Worm (Caenorhabditis elegans): ENCODE measurements around the gene srv-10.

The srv-10 gene

DNA sequence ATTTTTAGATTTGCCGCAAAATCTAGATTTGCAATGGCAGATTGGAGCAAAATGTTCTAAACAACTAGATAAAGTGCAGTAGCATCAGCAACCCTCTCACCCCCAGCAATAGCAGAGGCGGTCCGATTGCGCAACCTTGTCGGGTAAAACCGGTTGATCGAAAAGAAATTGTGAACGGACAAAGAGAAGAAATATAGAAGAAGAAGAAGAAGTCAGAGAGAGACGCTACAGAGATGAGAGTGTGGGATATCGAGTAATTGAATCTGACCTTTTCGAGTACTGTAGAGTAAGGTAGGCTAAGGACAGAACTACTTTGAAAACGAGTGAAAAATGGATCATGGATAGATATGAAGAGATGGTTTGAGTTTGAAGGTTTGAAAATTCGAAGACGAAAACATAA is 47.8 kb upstream of the srv-10 start:
- no peak for TF ChIP-seq ama-1 (optimal IDR thresholded peaks at IDR 0.05)
- no peak for TF ChIP-seq ceh-16 (tag; optimal IDR thresholded peaks at IDR 0.05)
- TF ChIP-seq fkh-10 (GFP tag; optimal IDR thresholded peaks at IDR 0.05), result no peak
- TF ChIP-seq zag-1 (tag; optimal IDR thresholded peaks at IDR 0.05), result no peak
- no peak for TF ChIP-seq fkh-2 (tag; optimal IDR thresholded peaks at IDR 0.05)
- no peak for TF ChIP-seq elt-2 (tag; optimal IDR thresholded peaks at IDR 0.05)
- TF ChIP-seq nhr-23 (tag; optimal IDR thresholded peaks at IDR 0.05), result peak; percentile 34
- TF ChIP-seq lin-15B (tag; optimal IDR thresholded peaks at IDR 0.05), result no peak
- TF ChIP-seq egl-27 (tag; optimal IDR thresholded peaks at IDR 0.05), result no peak
- TF ChIP-seq ZK546.5 (tag; optimal IDR thresholded peaks at IDR 0.05), result no peak
- peak; percentile 19 for TF ChIP-seq R02D3.7 (tag; optimal IDR thresholded peaks at IDR 0.05)
- TF ChIP-seq daf-12 (tag; optimal IDR thresholded peaks at IDR 0.05), result no peak
- no peak for TF ChIP-seq nhr-237 (tag; optimal IDR thresholded peaks at IDR 0.05)
- no peak for TF ChIP-seq nhr-11 (tag; optimal IDR thresholded peaks at IDR 0.05)
- no peak for TF ChIP-seq elt-3 (tag; optimal IDR thresholded peaks at IDR 0.05)
- TF ChIP-seq skn-1 (tag; optimal IDR thresholded peaks at IDR 0.05), result no peak
- TF ChIP-seq hmg-11 (tag; optimal IDR thresholded peaks at IDR 0.05), result no peak
- no peak for TF ChIP-seq jun-1 (tag; optimal IDR thresholded peaks at IDR 0.05)
- TF ChIP-seq lsy-12 (tag; optimal IDR thresholded peaks at IDR 0.05), result no peak
- peak; percentile 33 for TF ChIP-seq nhr-43 (tag; optimal IDR thresholded peaks at IDR 0.05; ENCODE audit: poor library complexity, severe bottlenecking)
- no peak for TF ChIP-seq mml-1 (tag; optimal IDR thresholded peaks at IDR 0.05)
- no peak for TF ChIP-seq ceh-9 (tag; optimal IDR thresholded peaks at IDR 0.05)
- peak; percentile 18 for TF ChIP-seq ceh-28 (tag; optimal IDR thresholded peaks at IDR 0.05)
- no peak for TF ChIP-seq mdl-1 (tag; optimal IDR thresholded peaks at IDR 0.05)
- TF ChIP-seq nhr-12 (tag; optimal IDR thresholded peaks at IDR 0.05), result no peak
- no peak for TF ChIP-seq fos-1 (tag; optimal IDR thresholded peaks at IDR 0.05)
- no peak for TF ChIP-seq ztf-4 (tag; optimal IDR thresholded peaks at IDR 0.05)
- no peak for TF ChIP-seq unc-62 (GFP tag; optimal IDR thresholded peaks at IDR 0.05)
- no peak for TF ChIP-seq snpc-4 (tag; optimal IDR thresholded peaks at IDR 0.05)
- no peak for TF ChIP-seq aly-2 (tag; optimal IDR thresholded peaks at IDR 0.05)
- TF ChIP-seq elt-1 (tag; optimal IDR thresholded peaks at IDR 0.05), result peak; percentile 27
- TF ChIP-seq lin-39 (tag; optimal IDR thresholded peaks at IDR 0.05), result no peak
- TF ChIP-seq nhr-28 (tag; optimal IDR thresholded peaks at IDR 0.05), result no peak
- no peak for TF ChIP-seq nhr-77 (tag; optimal IDR thresholded peaks at IDR 0.05)
- TF ChIP-seq eor-1 (tag; optimal IDR thresholded peaks at IDR 0.05), result no peak
- TF ChIP-seq nhr-76 (tag; optimal IDR thresholded peaks at IDR 0.05), result no peak
- no peak for TF ChIP-seq tbx-2 (tag; optimal IDR thresholded peaks at IDR 0.05)
- TF ChIP-seq sea-2 (GFP tag; optimal IDR thresholded peaks at IDR 0.05), result no peak
- TF ChIP-seq nhr-25 (tag; optimal IDR thresholded peaks at IDR 0.05), result peak; percentile 82
- no peak for TF ChIP-seq pqm-1 (tag; optimal IDR thresholded peaks at IDR 0.05)
- peak; percentile 4 for TF ChIP-seq nfya-1 (tag; optimal IDR thresholded peaks at IDR 0.05; ENCODE audit: insufficient read depth)
- TF ChIP-seq ztf-11 (tag; optimal IDR thresholded peaks at IDR 0.05), result no peak

DNA sequence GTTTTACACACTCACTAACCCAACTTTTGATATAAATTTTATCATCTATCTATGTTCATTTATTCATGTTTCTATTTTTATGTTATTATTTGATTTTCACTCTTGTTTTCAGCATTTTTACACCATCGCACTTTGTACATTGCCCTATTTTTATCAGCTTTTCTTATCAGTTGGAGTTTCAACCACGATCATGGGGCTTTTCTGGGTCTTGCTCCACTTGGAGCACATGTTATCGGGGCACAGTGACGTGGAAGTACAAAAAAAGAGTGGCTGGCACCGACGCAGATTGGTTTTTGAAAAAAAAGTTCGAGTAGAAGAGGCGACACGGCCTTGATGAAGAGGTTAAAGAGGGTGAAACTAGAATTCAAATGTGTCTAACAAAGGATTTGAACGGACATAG is 46.6 kb upstream of the srv-10 start:
- peak; percentile 96 for TF ChIP-seq pqm-1 (tag; optimal IDR thresholded peaks at IDR 0.05)
- TF ChIP-seq lsy-12 (tag; optimal IDR thresholded peaks at IDR 0.05), result no peak
- no peak for TF ChIP-seq eor-1 (tag; optimal IDR thresholded peaks at IDR 0.05)
- TF ChIP-seq nhr-237 (tag; optimal IDR thresholded peaks at IDR 0.05), result no peak
- no peak for TF ChIP-seq unc-62 (GFP tag; optimal IDR thresholded peaks at IDR 0.05)
- no peak for TF ChIP-seq fos-1 (tag; optimal IDR thresholded peaks at IDR 0.05)
- no peak for TF ChIP-seq egl-27 (tag; optimal IDR thresholded peaks at IDR 0.05)
- no peak for TF ChIP-seq fkh-2 (tag; optimal IDR thresholded peaks at IDR 0.05)
- TF ChIP-seq nhr-12 (tag; optimal IDR thresholded peaks at IDR 0.05), result no peak
- TF ChIP-seq egl-5 (tag; optimal IDR thresholded peaks at IDR 0.05), result no peak
- TF ChIP-seq sea-2 (GFP tag; optimal IDR thresholded peaks at IDR 0.05), result no peak
- no peak for TF ChIP-seq nhr-11 (tag; optimal IDR thresholded peaks at IDR 0.05)
- TF ChIP-seq nhr-76 (tag; optimal IDR thresholded peaks at IDR 0.05), result no peak
- TF ChIP-seq nhr-43 (tag; optimal IDR thresholded peaks at IDR 0.05; ENCODE audit: poor library complexity, severe bottlenecking), result no peak
- no peak for TF ChIP-seq skn-1 (tag; optimal IDR thresholded peaks at IDR 0.05)
- TF ChIP-seq nhr-25 (tag; optimal IDR thresholded peaks at IDR 0.05), result peak; percentile 4
- TF ChIP-seq mdl-1 (tag; optimal IDR thresholded peaks at IDR 0.05), result no peak
- TF ChIP-seq ZK546.5 (tag; optimal IDR thresholded peaks at IDR 0.05), result no peak
- TF ChIP-seq ztf-11 (tag; optimal IDR thresholded peaks at IDR 0.05), result no peak
- no peak for TF ChIP-seq aly-2 (tag; optimal IDR thresholded peaks at IDR 0.05)
- no peak for TF ChIP-seq ceh-28 (tag; optimal IDR thresholded peaks at IDR 0.05)
- TF ChIP-seq fkh-10 (GFP tag; optimal IDR thresholded peaks at IDR 0.05), result no peak
- no peak for TF ChIP-seq hmg-11 (tag; optimal IDR thresholded peaks at IDR 0.05)
- TF ChIP-seq nfya-1 (tag; optimal IDR thresholded peaks at IDR 0.05; ENCODE audit: insufficient read depth), result no peak
- peak; percentile 99 for TF ChIP-seq elt-2 (tag; optimal IDR thresholded peaks at IDR 0.05)
- TF ChIP-seq elt-1 (tag; optimal IDR thresholded peaks at IDR 0.05), result no peak
- TF ChIP-seq ceh-82 (tag; optimal IDR thresholded peaks at IDR 0.05), result no peak
- peak; percentile 39 for TF ChIP-seq jun-1 (tag; optimal IDR thresholded peaks at IDR 0.05)
- no peak for TF ChIP-seq ceh-9 (tag; optimal IDR thresholded peaks at IDR 0.05)
- no peak for TF ChIP-seq daf-12 (tag; optimal IDR thresholded peaks at IDR 0.05)
- peak; percentile 57 for TF ChIP-seq pha-4 (tag; optimal IDR thresholded peaks at IDR 0.05)
- no peak for TF ChIP-seq R02D3.7 (tag; optimal IDR thresholded peaks at IDR 0.05)
- TF ChIP-seq ama-1 (optimal IDR thresholded peaks at IDR 0.05), result no peak

All from whole organism, L3 larva.